Worm (Caenorhabditis elegans) whole organism, L4 larva: ENCODE results near the gene serp-1.2.

Experiments
- D1046.2 ChIP-seq: fragments of 200-800 bp; sonication (Bioruptor generic); IDR thresholded peaks from 2 replicates; pipeline ENCODE4 v1.3.6; 2022; ENCODE audit warnings: missing genetic modification characterization, missing compliant biosample characterization
- F10B5.3 ChIP-seq: sonication (generic microtip); optimal IDR thresholded peaks from 2 replicates; lab custom pipeline; 2016; ENCODE audit warnings: mild to moderate bottlenecking, missing genetic modification characterization, missing compliant biosample characterization
- F49E8.2 ChIP-seq: sonication (generic microtip); optimal IDR thresholded peaks from 2 replicates; lab custom pipeline; 2016; ENCODE audit warnings: missing compliant biosample characterization, mild to moderate bottlenecking, missing genetic modification characterization, borderline replicate concordance
- T26A8.4 ChIP-seq: fragments of 200-800 bp; sonication (Bioruptor generic); IDR thresholded peaks from 2 replicates; pipeline ENCODE4 v1.3.6; 2022; ENCODE audit warnings: missing genetic modification characterization, missing compliant biosample characterization
- Y105C5A.15 ChIP-seq: fragments of 200-800 bp; sonication (Bioruptor generic); IDR thresholded peaks from 2 replicates; pipeline ENCODE4 v1.3.6; 2022; ENCODE audit warnings: missing genetic modification characterization, missing compliant biosample characterization
- Y5F2A.4 ChIP-seq: fragments of 200-800 bp; sonication (Bioruptor generic); optimal IDR thresholded peaks from 2 replicates; lab custom pipeline; 2018; ENCODE audit warnings: mild to moderate bottlenecking, missing genetic modification characterization, missing compliant biosample characterization
- ZK337.2 ChIP-seq: fragments of 200-800 bp; sonication (Bioruptor generic); IDR thresholded peaks from 2 replicates; pipeline ENCODE4 v1.3.6; 2022; ENCODE audit warnings: missing genetic modification reagents, missing genetic modification characterization, missing compliant biosample characterization
- ama-1 ChIP-seq: fragments of 150-350 bp; optimal IDR thresholded peaks from 2 replicates; lab custom pipeline; 2014; ENCODE audit warnings: inconsistent platforms, mixed read lengths
- ceh-28 ChIP-seq: fragments of 150-350 bp; optimal IDR thresholded peaks from 2 replicates; lab custom pipeline; 2014; ENCODE audit warnings: missing biosample characterization, missing genetic modification reagents, missing genetic modification characterization
- ceh-82 ChIP-seq: sonication (generic microtip); optimal IDR thresholded peaks from 2 replicates; lab custom pipeline; 2017; ENCODE audit warnings: missing biosample characterization, missing genetic modification characterization
- ces-1 ChIP-seq: fragments of 150-350 bp; sonication (generic microtip); optimal IDR thresholded peaks from 4 replicates; lab custom pipeline; 2014; ENCODE audit warnings: missing biosample characterization, missing genetic modification reagents, missing genetic modification characterization
- daf-16 ChIP-seq, 3 experiments: sonication (generic microtip); optimal IDR thresholded peaks; 2 replicates each; lab custom pipeline; 2016 to 2017; ENCODE audit warnings: missing genetic modification characterization in 3 of 3, missing genetic modification reagents in 3 of 3, mild to moderate bottlenecking in 2 of 3, missing compliant biosample characterization in 2 of 3, missing biosample characterization in 1 of 3, moderate library complexity in 1 of 3
- daf-19 ChIP-seq: fragments of 200-800 bp; sonication (Bioruptor generic); conservative IDR thresholded peaks from 2 replicates; pipeline ENCODE4 v1.3.6; 2022; ENCODE audit warnings: missing genetic modification characterization, missing compliant biosample characterization
- dmd-6 ChIP-seq: fragments of 200-800 bp; sonication (Bioruptor generic); IDR thresholded peaks from 2 replicates; pipeline ENCODE4 v1.3.6; 2022; ENCODE audit warnings: missing genetic modification reagents, missing genetic modification characterization, missing compliant biosample characterization
- dmd-8 ChIP-seq: fragments of 200-800 bp; sonication (Bioruptor generic); IDR thresholded peaks from 2 replicates; pipeline ENCODE4 v1.3.6; 2022; ENCODE audit warnings: missing genetic modification characterization, missing compliant biosample characterization
- dpl-1 ChIP-seq: fragments of 150-350 bp; optimal IDR thresholded peaks from 2 replicates; lab custom pipeline; 2014; ENCODE audit warnings: missing biosample characterization, missing genetic modification reagents, missing genetic modification characterization
- dve-1 ChIP-seq: sonication (generic microtip); optimal IDR thresholded peaks from 2 replicates; lab custom pipeline; 2017; ENCODE audit warnings: antibody characterized with exemption, mild to moderate bottlenecking, missing genetic modification characterization, missing compliant biosample characterization; ENCODE audit not compliant: insufficient read depth
- egl-43 ChIP-seq: fragments of 200-800 bp; sonication (Bioruptor generic); IDR thresholded peaks from 2 replicates; pipeline ENCODE4 v1.3.6; 2022; ENCODE audit warnings: missing genetic modification reagents, missing genetic modification characterization, missing compliant biosample characterization
- fkh-10 ChIP-seq: fragments of 150-350 bp; optimal IDR thresholded peaks from 2 replicates; lab custom pipeline; 2014; ENCODE audit warnings: missing biosample characterization, missing genetic modification reagents, missing genetic modification characterization
- fos-1 ChIP-seq: fragments of 150-350 bp; optimal IDR thresholded peaks from 2 replicates; lab custom pipeline; 2014; ENCODE audit warnings: missing biosample characterization, missing genetic modification characterization
- hlh-30 ChIP-seq: sonication (generic microtip); optimal IDR thresholded peaks from 2 replicates; lab custom pipeline; 2017; ENCODE audit warnings: antibody characterized with exemption, mild to moderate bottlenecking, missing genetic modification characterization, missing compliant biosample characterization; ENCODE audit not compliant: insufficient read depth
- lin-13 ChIP-seq: fragments of 150-350 bp; optimal IDR thresholded peaks from 2 replicates; lab custom pipeline; 2014; ENCODE audit warnings: missing biosample characterization, missing genetic modification reagents, missing genetic modification characterization
- lin-29 ChIP-seq: fragments of 200-800 bp; sonication (Bioruptor generic); IDR thresholded peaks from 2 replicates; pipeline ENCODE4 v1.3.6; 2022; ENCODE audit warnings: missing genetic modification reagents, missing genetic modification characterization, missing compliant biosample characterization
- lin-38 ChIP-seq: fragments of 200-800 bp; sonication (Bioruptor generic); IDR thresholded peaks from 2 replicates; pipeline ENCODE4 v1.3.6; 2022; ENCODE audit warnings: missing genetic modification reagents, missing genetic modification characterization, missing compliant biosample characterization
- lin-39 ChIP-seq: fragments of 150-350 bp; optimal IDR thresholded peaks from 2 replicates; lab custom pipeline; 2014; ENCODE audit warnings: missing biosample characterization, missing genetic modification reagents, missing genetic modification characterization
- mdl-1 ChIP-seq, 2 experiments: fragments of 150-350 bp in 1 of 2; sonication (generic microtip) in 1 of 2; optimal IDR thresholded peaks; 2 replicates each; lab custom pipeline; 2014 to 2017; ENCODE audit warnings: missing biosample characterization in 2 of 2, missing genetic modification characterization in 2 of 2
- mep-1 ChIP-seq: fragments of 150-350 bp; sonication (generic microtip); optimal IDR thresholded peaks from 3 replicates; lab custom pipeline; 2014; ENCODE audit warnings: missing biosample characterization, missing genetic modification characterization
- mes-2 ChIP-seq: sonication (generic microtip); optimal IDR thresholded peaks from 2 replicates; lab custom pipeline; 2016; ENCODE audit warnings: missing genotype, mild to moderate bottlenecking, missing genetic modification characterization, missing compliant biosample characterization; ENCODE audit not compliant: poor library complexity, severe bottlenecking
- mxl-3 ChIP-seq: fragments of 200-800 bp; sonication (Bioruptor generic); optimal IDR thresholded peaks from 2 replicates; lab custom pipeline; 2018; ENCODE audit warnings: mild to moderate bottlenecking, missing genetic modification characterization, missing compliant biosample characterization
- nhr-10 ChIP-seq: fragments of 150-350 bp; optimal IDR thresholded peaks from 2 replicates; lab custom pipeline; 2014; ENCODE audit warnings: missing biosample characterization, missing genetic modification characterization
- nhr-11 ChIP-seq: fragments of 150-350 bp; optimal IDR thresholded peaks from 2 replicates; lab custom pipeline; 2014; ENCODE audit warnings: missing biosample characterization, missing genetic modification characterization
- nhr-237 ChIP-seq: sonication (generic microtip); optimal IDR thresholded peaks from 2 replicates; lab custom pipeline; 2017; ENCODE audit warnings: missing biosample characterization, missing genetic modification characterization
- nhr-6 ChIP-seq: fragments of 150-350 bp; optimal IDR thresholded peaks from 2 replicates; lab custom pipeline; 2014; ENCODE audit warnings: missing biosample characterization, missing genetic modification characterization
- nhr-77 ChIP-seq: fragments of 150-350 bp; optimal IDR thresholded peaks from 2 replicates; lab custom pipeline; 2014; ENCODE audit warnings: missing biosample characterization, missing genetic modification characterization
- pha-4 ChIP-seq, 2 experiments: fragments of 150-350 bp in 1 of 2; fragments of 200-800 bp in 1 of 2; sonication (Bioruptor generic) in 1 of 2; IDR thresholded peaks in 1 of 2; optimal IDR thresholded peaks in 1 of 2; 2 replicates each; pipeline versions ENCODE4 v1.3.6 to Lab custom; 2014 to 2022; ENCODE audit warnings: missing genetic modification characterization in 2 of 2, missing genetic modification reagents in 2 of 2, missing biosample characterization in 1 of 2, missing compliant biosample characterization in 1 of 2
- rbr-2 ChIP-seq: sonication (generic microtip); optimal IDR thresholded peaks from 2 replicates; lab custom pipeline; 2016; ENCODE audit warnings: missing genotype, missing genetic modification characterization, missing compliant biosample characterization
- saeg-2 ChIP-seq: fragments of 200-800 bp; sonication (Bioruptor generic); IDR thresholded peaks from 2 replicates; pipeline ENCODE4 v1.3.6; 2022; ENCODE audit warnings: missing genetic modification reagents, missing genetic modification characterization, missing compliant biosample characterization
- sdz-12 ChIP-seq: fragments of 200-800 bp; sonication (Bioruptor generic); optimal IDR thresholded peaks from 2 replicates; lab custom pipeline; 2018; ENCODE audit warnings: mild to moderate bottlenecking, missing genetic modification characterization, missing compliant biosample characterization
- skn-1 ChIP-seq: fragments of 150-350 bp; optimal IDR thresholded peaks from 2 replicates; lab custom pipeline; 2014; ENCODE audit warnings: missing biosample characterization, missing genetic modification characterization
- snpc-4 ChIP-seq: fragments of 150-350 bp; optimal IDR thresholded peaks from 2 replicates; lab custom pipeline; 2014; ENCODE audit warnings: missing biosample characterization, missing genetic modification characterization
- tra-1 ChIP-seq: fragments of 200-800 bp; sonication (Bioruptor generic); IDR thresholded peaks from 2 replicates; pipeline ENCODE4 v1.3.6; 2022; ENCODE audit warnings: missing genetic modification reagents, missing genetic modification characterization, missing compliant biosample characterization
- unc-39 ChIP-seq: sonication (generic microtip); optimal IDR thresholded peaks from 2 replicates; lab custom pipeline; 2017; ENCODE audit warnings: missing biosample characterization, missing genetic modification characterization
- unc-62 ChIP-seq, 3 experiments: fragments of 150-350 bp in 1 of 3; sonication (generic microtip); optimal IDR thresholded peaks in 2 of 3; peaks in 1 of 3; 1 replicate in 1 of 3; 2 replicates in 2 of 3; lab custom pipeline; 2014 to 2017; ENCODE audit warnings: missing biosample characterization in 3 of 3, missing genetic modification characterization in 3 of 3, missing genetic modification reagents in 3 of 3, missing genotype in 1 of 3
- vab-7 ChIP-seq: fragments of 200-800 bp; sonication (Bioruptor generic); IDR thresholded peaks from 2 replicates; pipeline ENCODE4 v1.3.6; 2022; ENCODE audit warnings: missing genetic modification reagents, missing genetic modification characterization, missing compliant biosample characterization
- zag-1 ChIP-seq: fragments of 150-350 bp; optimal IDR thresholded peaks from 2 replicates; lab custom pipeline; 2014; ENCODE audit warnings: missing biosample characterization, missing genetic modification characterization
- zfp-2 ChIP-seq: sonication (generic microtip); optimal IDR thresholded peaks from 2 replicates; lab custom pipeline; 2016; ENCODE audit warnings: mild to moderate bottlenecking, missing genetic modification characterization, missing compliant biosample characterization
- zip-11 ChIP-seq: fragments of 200-800 bp; sonication (Bioruptor generic); IDR thresholded peaks from 2 replicates; pipeline ENCODE4 v1.3.6; 2022; ENCODE audit warnings: missing genetic modification characterization, missing compliant biosample characterization
- ztf-11 ChIP-seq: fragments of 150-350 bp; optimal IDR thresholded peaks from 2 replicates; lab custom pipeline; 2014; ENCODE audit warnings: missing biosample characterization, missing genetic modification characterization
- ztf-7 ChIP-seq: fragments of 150-350 bp; optimal IDR thresholded peaks from 2 replicates; lab custom pipeline; 2014; ENCODE audit warnings: missing biosample characterization, missing genetic modification characterization

serp-1.2 gene

DNA sequence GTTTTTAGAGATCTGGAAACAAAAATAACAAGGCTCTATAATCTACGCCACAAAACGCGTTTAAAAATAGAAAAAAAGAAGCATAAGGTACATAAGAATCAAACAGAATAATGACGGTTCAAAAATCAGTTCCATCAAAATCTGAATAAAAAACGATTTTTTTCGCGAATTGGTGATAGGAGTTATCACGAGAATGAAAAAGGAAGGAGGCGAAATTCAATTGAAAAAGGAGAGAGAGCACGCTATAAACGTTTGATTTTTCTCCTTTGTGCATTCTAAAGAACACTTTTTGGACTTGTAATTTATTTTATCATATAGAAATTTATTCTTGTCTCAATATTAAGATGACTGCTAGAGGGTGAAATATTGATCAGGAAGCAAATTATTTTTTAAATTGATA, 25.9 kb downstream of the serp-1.2 start (continued):
- TF ChIP-seq snpc-4 (tag; lab: Kevin White, UChicago) (no peak), F49E8.2 (no peak), daf-16 (GFP tag; optimal IDR thresholded peaks at IDR 0.05; lab: Kevin White, UChicago) (no peak), daf-16 (tag; optimal IDR thresholded peaks at IDR 0.05; lab: Kevin White, UChicago) (no peak), ama-1 (lab: Kevin White, UChicago) (no peak), mxl-3 (GFP tag; lab: Kevin White, UChicago) (no peak), Y105C5A.15 (GFP tag; lab: Robert Waterston, UW) (no peak), dmd-6 (GFP tag; lab: Robert Waterston, UW) (peak; percentile 75), zip-11 (no peak), egl-43 (no peak), skn-1 (tag; lab: Kevin White, UChicago) (no peak), nhr-10 (tag; lab: Kevin White, UChicago) (no peak), fkh-10 (no peak), lin-29 (GFP tag; lab: Robert Waterston, UW) (no peak)

DNA sequence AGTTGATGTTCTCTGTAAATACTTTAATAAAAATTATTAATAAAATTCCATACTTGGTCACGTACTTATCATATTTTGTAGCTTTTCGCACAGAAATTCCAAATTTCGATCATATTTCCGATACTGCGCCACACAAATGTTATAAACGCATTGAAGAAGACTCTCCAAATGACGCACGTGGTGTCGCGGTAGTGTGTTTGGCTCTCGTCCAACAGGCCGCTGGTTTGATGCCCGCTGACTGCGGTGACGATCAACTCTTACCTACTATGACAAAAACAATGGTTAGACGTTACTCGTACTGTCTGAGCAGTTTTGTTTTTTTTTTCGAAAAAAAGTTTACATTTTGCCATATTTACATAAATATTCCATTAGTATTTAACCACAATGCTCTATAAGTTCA, 27.4 kb downstream of the serp-1.2 start:
- no peak for TF ChIP-seq ztf-7 (tag; lab: Kevin White, UChicago)
- TF ChIP-seq daf-19 = peak; percentile 93
- peak; percentile 94 for TF ChIP-seq vab-7 (GFP tag; lab: Robert Waterston, UW)
- peak; percentile 83 for TF ChIP-seq sdz-12 (GFP tag; lab: Kevin White, UChicago)
- peak; percentile 72 for TF ChIP-seq rbr-2
- TF ChIP-seq unc-39 = no peak
- peak; percentile 73 for TF ChIP-seq dve-1 (tag; lab: Kevin White, UChicago)
- TF ChIP-seq nhr-6 = peak; percentile 25
- TF ChIP-seq skn-1 (tag; lab: Kevin White, UChicago) = no peak
- peak; percentile 93; the same call in 1 of the 2 replicates for TF ChIP-seq Y105C5A.15 (GFP tag; lab: Robert Waterston, UW)
- peak; percentile 95 for TF ChIP-seq pha-4 (GFP tag; IDR thresholded peaks at IDR 0.05; lab: Robert Waterston, UW)
- TF ChIP-seq pha-4 (tag; optimal IDR thresholded peaks at IDR 0.05; lab: Kevin White, UChicago) = no peak
- TF ChIP-seq dmd-8 (GFP tag; lab: Robert Waterston, UW) = peak; percentile 97
- TF ChIP-seq ztf-11 (tag; lab: Kevin White, UChicago) = no peak
- TF ChIP-seq fkh-10 = no peak
- TF ChIP-seq ZK337.2 (GFP tag; lab: Robert Waterston, UW) = 0 out of 2 replicates have a peak, but pooled peaks have one; percentile 59
- no peak for TF ChIP-seq ces-1 (GFP tag; lab: Kevin White, UChicago)
- TF ChIP-seq nhr-11 (tag; lab: Kevin White, UChicago) = no peak
- TF ChIP-seq ceh-28 (tag; lab: Kevin White, UChicago) = no peak
- TF ChIP-seq saeg-2 (GFP tag; lab: Robert Waterston, UW) = 0 out of 2 replicates have a peak, but pooled peaks have one; percentile 54
- no peak for TF ChIP-seq zag-1 (tag; lab: Kevin White, UChicago)
- TF ChIP-seq lin-39 (tag; lab: Kevin White, UChicago) = no peak
- no peak for TF ChIP-seq nhr-237 (tag; lab: Kevin White, UChicago)
- no peak for TF ChIP-seq ceh-82 (tag; lab: Kevin White, UChicago)
- no peak for TF ChIP-seq fos-1 (tag; lab: Kevin White, UChicago)
- peak; percentile 56 for TF ChIP-seq zfp-2 (tag; lab: Kevin White, UChicago)
- peak; percentile 83 for TF ChIP-seq tra-1 (GFP tag; lab: Robert Waterston, UW)
- TF ChIP-seq unc-62 (GFP tag; optimal IDR thresholded peaks at IDR 0.05 in 1 of 2; lab: Kevin White, UChicago) = no peak
- no peak for TF ChIP-seq unc-62 (tag; optimal IDR thresholded peaks at IDR 0.05; lab: Kevin White, UChicago)
- peak; percentile 77 for TF ChIP-seq hlh-30
- TF ChIP-seq lin-38 = peak; percentile 83
- TF ChIP-seq mdl-1 (tag; optimal IDR thresholded peaks at IDR 0.05; lab: Kevin White, UChicago) = peak; percentile 1 to 71
- peak; percentile 56 for TF ChIP-seq F10B5.3
- TF ChIP-seq T26A8.4 (GFP tag; lab: Robert Waterston, UW) = peak; percentile 80
- TF ChIP-seq mep-1 (tag; lab: Kevin White, UChicago) = peak; percentile 84
- TF ChIP-seq mes-2 (tag; lab: Kevin White, UChicago) = no peak
- peak; percentile 83; the same call in 1 of the 2 replicates for TF ChIP-seq D1046.2 (GFP tag; lab: Robert Waterston, UW)
- no peak for TF ChIP-seq dpl-1 (GFP tag; lab: Kevin White, UChicago)
- TF ChIP-seq nhr-77 (tag; lab: Kevin White, UChicago) = peak; percentile 6
- TF ChIP-seq Y5F2A.4 (GFP tag; lab: Kevin White, UChicago) = peak; percentile 82
- peak; percentile 79 for TF ChIP-seq lin-13 (GFP tag; lab: Kevin White, UChicago)
